Worm (Caenorhabditis elegans): ENCODE data around the gene egl-44.

- TF ChIP-seq ref-1 (GFP tag; conservative IDR thresholded peaks at IDR 0.05) (no peak), tab-1 (GFP tag; IDR thresholded peaks at IDR 0.05) (no peak), klf-2 (GFP tag; conservative IDR thresholded peaks at IDR 0.05) (no peak), ztf-29 (GFP tag; IDR thresholded peaks at IDR 0.05) (no peak), T22C8.4 (GFP tag; IDR thresholded peaks at IDR 0.05) (no peak), med-1 (GFP tag; optimal IDR thresholded peaks at IDR 0.05; ENCODE audit: insufficient read depth) (no peak), flt-1 (GFP tag; IDR thresholded peaks at IDR 0.05) (no peak), ztf-23 (GFP tag; IDR thresholded peaks at IDR 0.05) (no peak)
Observed at ce11 chrII:5968037-5968436, 39.4 kb downstream of the egl-44 start, which contains the start of gene B0034.1.

Data from whole organism, midembryonic.